Worm (Caenorhabditis elegans) whole organism, young adult: ENCODE measurements around the gene bgnt-1.5.

Source experiments
- D2030.7 ChIP-seq: fragments of 200-800 bp; sonication (Bioruptor generic); IDR thresholded peaks from 2 replicates; pipeline ENCODE4 v1.3.6; 2022; ENCODE audit warnings: missing genetic modification reagents, missing genetic modification characterization, missing compliant biosample characterization
- ama-1 ChIP-seq, 3 experiments: fragments of 150-350 bp in 1 of 3; sonication (generic microtip) in 2 of 3; optimal IDR thresholded peaks; 2 replicates each; lab custom pipeline; 2014 to 2018; ENCODE audit warnings: missing biosample characterization in 2 of 3, missing genetic modification characterization in 2 of 3, missing genetic modification reagents in 2 of 3
- attf-5 ChIP-seq: fragments of 200-800 bp; sonication (Bioruptor generic); optimal IDR thresholded peaks from 2 replicates; lab custom pipeline; 2018; ENCODE audit warnings: mild to moderate bottlenecking, missing genetic modification characterization, missing compliant biosample characterization
- ceh-27 ChIP-seq: fragments of 200-800 bp; sonication (Bioruptor generic); optimal IDR thresholded peaks from 2 replicates; lab custom pipeline; 2018; ENCODE audit warnings: mild to moderate bottlenecking, missing genetic modification characterization, moderate library complexity, missing compliant biosample characterization
- dpl-1 ChIP-seq: fragments of 150-350 bp; optimal IDR thresholded peaks from 2 replicates; lab custom pipeline; 2014; ENCODE audit warnings: missing biosample characterization, missing genetic modification reagents, missing genetic modification characterization
- lin-26 ChIP-seq: fragments of 200-800 bp; sonication (Bioruptor generic); IDR thresholded peaks from 2 replicates; pipeline ENCODE4 v1.3.6; 2022; ENCODE audit warnings: missing genetic modification reagents, missing genetic modification characterization, missing compliant biosample characterization
- lsl-1 ChIP-seq: fragments of 200-800 bp; sonication (Bioruptor generic); optimal IDR thresholded peaks from 2 replicates; lab custom pipeline; 2018; ENCODE audit warnings: mild to moderate bottlenecking, missing genetic modification characterization, moderate library complexity, missing compliant biosample characterization
- rcor-1 ChIP-seq: fragments of 200-800 bp; sonication (Bioruptor generic); IDR thresholded peaks from 2 replicates; pipeline ENCODE4 v1.3.6; 2022; ENCODE audit warnings: missing genetic modification reagents, missing genetic modification characterization, missing compliant biosample characterization
- unc-130 ChIP-seq: sonication (generic microtip); optimal IDR thresholded peaks from 2 replicates; lab custom pipeline; 2016; ENCODE audit warnings: missing genetic modification reagents, missing genetic modification characterization, missing compliant biosample characterization
- unc-62 ChIP-seq: fragments of 150-350 bp; optimal IDR thresholded peaks from 2 replicates; lab custom pipeline; 2014; ENCODE audit warnings: missing biosample characterization, missing genetic modification reagents, missing genetic modification characterization

DNA sequence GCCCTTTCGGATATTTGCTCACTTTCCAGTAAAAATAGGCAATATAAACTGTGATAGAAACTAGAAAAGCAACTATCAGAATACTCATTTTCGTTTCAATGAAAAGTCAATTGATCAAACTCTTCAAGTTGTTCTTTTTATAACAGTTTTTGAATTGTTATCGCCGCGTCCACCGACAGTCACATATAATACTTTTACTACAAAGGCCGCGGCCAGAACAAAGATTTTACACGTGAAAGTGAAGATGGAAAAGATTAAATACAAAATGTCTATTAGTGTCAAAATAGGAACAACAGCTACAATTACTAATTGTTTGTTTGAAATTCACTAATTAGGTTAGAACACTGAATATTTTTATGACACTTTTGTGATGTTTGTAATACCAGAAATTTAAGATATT lies 37.4 kb upstream of the bgnt-1.5 start, which contains the start of gene cyp-14A2:
- TF ChIP-seq ama-1 (optimal IDR thresholded peaks at IDR 0.05; lab: Kevin White, UChicago) (no peak), ama-1 (GFP tag; optimal IDR thresholded peaks at IDR 0.05; lab: Kevin White, UChicago) (no peak), rcor-1 (GFP tag; lab: Robert Waterston, UW) (no peak), D2030.7 (GFP tag; lab: Robert Waterston, UW) (no peak), unc-130 (GFP tag; lab: Kevin White, UChicago) (no peak), dpl-1 (no peak), ceh-27 (GFP tag; lab: Kevin White, UChicago) (no peak), lsl-1 (no peak), lin-26 (GFP tag; lab: Robert Waterston, UW) (no peak), attf-5 (GFP tag; lab: Kevin White, UChicago) (no peak), unc-62 (GFP tag; lab: Kevin White, UChicago) (no peak)
